In genomic region chr3R:11626571-11626970, dm6 we compare ENCODE assay signal across 3 fruit fly cellular contexts.
TF ChIP-seq lines count a peak whose summit lies in the region.

CG6813 (minus strand) TSS chr3R:11626638.
CG18764 (plus strand) TSS chr3R:11626889.

- no peak for TF ChIP-seq CTCF in whole organism, embryonic (GFP tag; optimal IDR thresholded peaks at IDR 0.05; lab: Kevin White, UChicago)

TF ChIP-seq in whole organism, adult, 20 proteins besides CTCF, POLR2A, EP300 and RAD21:
- TF ChIP-seq ovo (GFP tag; optimal IDR thresholded peaks at IDR 0.05; lab: Kevin White, UChicago) = no peak
- no peak for TF ChIP-seq pad (GFP tag; optimal IDR thresholded peaks at IDR 0.05; lab: Kevin White, UChicago)
- TF ChIP-seq tj (GFP tag; optimal IDR thresholded peaks at IDR 0.05; lab: Kevin White, UChicago) = peak; percentile 2
- peak; percentile 31 for TF ChIP-seq Mnt (GFP tag; optimal IDR thresholded peaks at IDR 0.05; lab: Kevin White, UChicago)
- TF ChIP-seq bab1 (GFP tag; optimal IDR thresholded peaks at IDR 0.05; lab: Kevin White, UChicago) = peak; percentile 52
- TF ChIP-seq CG11617 (GFP tag; optimal IDR thresholded peaks at IDR 0.05; lab: Kevin White, UChicago) = peak; percentile 8
- TF ChIP-seq CG14711 (tag; optimal IDR thresholded peaks at IDR 0.05; lab: Kevin White, UChicago) = peak; percentile 74
- TF ChIP-seq cnc (optimal IDR thresholded peaks at IDR 0.05; lab: Kevin White, UChicago) = peak in 1 of 2 experiments; percentile 45

TF ChIP-seq in whole organism, embryonic, 481 proteins besides CTCF, POLR2A, EP300 and RAD21 (continues in another document):
- TF ChIP-seq Hr39 (optimal IDR thresholded peaks at IDR 0.05; lab: Kevin White, UChicago) (no peak), Doc3 (GFP tag; IDR thresholded peaks at IDR 0.05; lab: Robert Waterston, UW; ENCODE audit: partially characterized antibody) (peak; percentile 26; the same call in 1 of the 3 replicates), CG2120 (GFP tag; optimal IDR thresholded peaks at IDR 0.05; lab: Kevin White, UChicago) (peak; percentile 30), nom (GFP tag; optimal IDR thresholded peaks at IDR 0.05; lab: Kevin White, UChicago) (no peak), onecut (GFP tag; IDR thresholded peaks at IDR 0.05; lab: Robert Waterston, UW) (peak; percentile 68; the same call in 1 of the 2 replicates), CG12659 (GFP tag; optimal IDR thresholded peaks at IDR 0.05; lab: Kevin White, UChicago) (peak; percentile 11), da (GFP tag; optimal IDR thresholded peaks at IDR 0.05; lab: Kevin White, UChicago) (no peak), CG32767 (GFP tag; IDR thresholded peaks at IDR 0.05; lab: Robert Waterston, UW) (no peak), CG9797 (GFP tag; optimal IDR thresholded peaks at IDR 0.05; lab: Kevin White, UChicago) (peak; percentile 10), Sry-δ (GFP tag; optimal IDR thresholded peaks at IDR 0.05; lab: Kevin White, UChicago) (peak; percentile 3), seq (GFP tag; IDR thresholded peaks at IDR 0.05; lab: Robert Waterston, UW) (no peak), CG3995 (GFP tag; optimal IDR thresholded peaks at IDR 0.05; lab: Kevin White, UChicago) (peak; percentile 67), h (optimal IDR thresholded peaks at IDR 0.05; lab: Kevin White, UChicago) (no peak), Ets97D (GFP tag; optimal IDR thresholded peaks at IDR 0.05; lab: Kevin White, UChicago) (peak; percentile 7), CG7839 (tag; optimal IDR thresholded peaks at IDR 0.05; lab: Kevin White, UChicago) (no peak), Dll (GFP tag; IDR thresholded peaks at IDR 0.05; lab: Robert Waterston, UW; ENCODE audit: partially characterized antibody) (peak; percentile 59; the same call in 1 of the 4 replicates), scrt (GFP tag; optimal IDR thresholded peaks at IDR 0.05; lab: Kevin White, UChicago) (peak; percentile 85), insv (GFP tag; optimal IDR thresholded peaks at IDR 0.05; lab: Kevin White, UChicago) (no peak), CG2889 (GFP tag; IDR thresholded peaks at IDR 0.05; lab: Robert Waterston, UW) (no peak), row (GFP tag; IDR thresholded peaks at IDR 0.05; lab: Robert Waterston, UW) (peak; percentile 35; the same call in 1 of the 3 replicates), Dp (GFP tag; optimal IDR thresholded peaks at IDR 0.05; lab: Kevin White, UChicago) (peak; percentile 52), Med (GFP tag; lab: Kevin White, UChicago) (peak; percentile 72), gfzf (GFP tag; optimal IDR thresholded peaks at IDR 0.05; lab: Kevin White, UChicago) (peak; percentile 45), CG4820 (GFP tag; optimal IDR thresholded peaks at IDR 0.05; lab: Kevin White, UChicago) (peak; percentile 34), Scr (GFP tag; IDR thresholded peaks at IDR 0.05; lab: Robert Waterston, UW; ENCODE audit: partially characterized antibody) (peak; percentile 56), MBD-R2 (GFP tag; IDR thresholded peaks at IDR 0.05; lab: Robert Waterston, UW) (peak; percentile 72), CG13287 (GFP tag; IDR thresholded peaks at IDR 0.05; lab: Robert Waterston, UW; ENCODE audit: partially characterized antibody) (peak; percentile 49), CG2116 (GFP tag; optimal IDR thresholded peaks at IDR 0.05; lab: Kevin White, UChicago) (peak; percentile 84), tio (GFP tag; optimal IDR thresholded peaks at IDR 0.05; lab: Kevin White, UChicago) (no peak), abd-A (tag; optimal IDR thresholded peaks at IDR 0.05; lab: Kevin White, UChicago) (no peak), Ets65A (GFP tag; lab: Kevin White, UChicago) (peak; percentile 55), CG9437 (GFP tag; optimal IDR thresholded peaks at IDR 0.05; lab: Kevin White, UChicago) (peak; percentile 97), sna (GFP tag; IDR thresholded peaks at IDR 0.05; lab: Robert Waterston, UW; ENCODE audit: partially characterized antibody) (peak; percentile 61; the same call in 1 of the 2 replicates), trem (tag; optimal IDR thresholded peaks at IDR 0.05; lab: Kevin White, UChicago) (peak; percentile 21), BEAF-32 (GFP tag; optimal IDR thresholded peaks at IDR 0.05; lab: Kevin White, UChicago) (peak; percentile 27), E2f2 (GFP tag; IDR thresholded peaks at IDR 0.05; lab: Robert Waterston, UW) (peak; percentile 55), ssp (GFP tag; IDR thresholded peaks at IDR 0.05; lab: Robert Waterston, UW) (no peak), wdn (GFP tag; IDR thresholded peaks at IDR 0.05; lab: Robert Waterston, UW) (no peak), crp (GFP tag; optimal IDR thresholded peaks at IDR 0.05; lab: Kevin White, UChicago) (peak; percentile 21 to 82), CG34224 (GFP tag; IDR thresholded peaks at IDR 0.05; lab: Robert Waterston, UW; ENCODE audit: partially characterized antibody) (0 out of 3 replicates have a peak, but pooled peaks have one; percentile 29)

TF ChIP-seq in whole organism, prepupa, 60 proteins besides CTCF, POLR2A, EP300 and RAD21:
- peak; percentile 26 for TF ChIP-seq Eip93F (GFP tag; optimal IDR thresholded peaks at IDR 0.05; lab: Kevin White, UChicago)
- TF ChIP-seq net (GFP tag; optimal IDR thresholded peaks at IDR 0.05; lab: Kevin White, UChicago) = no peak
- TF ChIP-seq esn (GFP tag; optimal IDR thresholded peaks at IDR 0.05; lab: Kevin White, UChicago) = peak; percentile 27
